Worm (Caenorhabditis elegans): ENCODE results near the gene F45G2.8.

The F45G2.8 gene

ce11 chrIII:13464493-13465362 is 29.3 kb upstream of the F45G2.8 start, which contains the start of gene kel-3 (continued):
- TF ChIP-seq nhr-6 (tag; optimal IDR thresholded peaks at IDR 0.05) (peak; percentile 60), nhr-77 (tag; optimal IDR thresholded peaks at IDR 0.05) (peak; percentile 23), zag-1 (tag; optimal IDR thresholded peaks at IDR 0.05) (peak; percentile 63), R02D3.7 (tag; optimal IDR thresholded peaks at IDR 0.05) (no peak)

DNA sequence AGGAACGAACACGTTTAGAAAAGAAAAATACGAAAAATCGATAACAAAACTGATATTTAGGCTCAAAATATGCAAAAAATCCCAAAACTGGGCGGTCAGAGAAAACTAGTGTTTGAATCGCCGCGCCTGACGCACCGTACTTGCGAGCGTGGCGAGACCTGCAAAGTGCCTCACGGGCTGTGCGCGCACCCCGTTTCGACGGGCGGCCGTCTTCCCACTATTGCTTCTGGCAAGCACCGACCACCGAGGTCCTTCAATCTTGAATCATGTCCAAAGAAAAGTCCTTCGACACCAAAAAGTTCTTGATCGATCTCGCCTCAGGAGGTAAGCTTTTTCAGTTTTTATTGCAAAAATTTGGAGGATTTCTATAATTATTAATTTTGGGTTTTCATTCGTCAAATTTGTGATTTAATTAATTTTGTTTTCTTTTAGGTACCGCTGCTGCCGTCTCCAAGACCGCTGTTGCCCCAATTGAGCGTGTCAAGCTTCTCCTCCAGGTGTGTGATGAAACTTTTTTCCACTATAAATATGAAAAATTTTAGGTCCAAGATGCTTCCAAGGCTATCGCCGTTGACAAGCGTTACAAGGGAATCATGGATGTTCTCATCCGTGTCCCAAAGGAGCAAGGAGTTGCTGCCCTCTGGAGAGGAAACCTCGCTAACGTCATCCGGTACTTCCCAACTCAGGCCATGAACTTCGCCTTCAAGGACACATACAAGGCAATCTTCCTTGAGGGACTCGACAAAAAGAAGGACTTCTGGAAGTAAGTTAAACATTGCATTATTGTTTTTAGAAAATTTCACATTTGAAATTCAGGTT is 27.7 kb upstream of the F45G2.8 start, which contains the start of gene ant-1.1:
Gene ant-1.1 (plus strand): TSS at position 199 of the 819 bp plus-strand sequence.
- TF ChIP-seq blmp-1 (tag; optimal IDR thresholded peaks at IDR 0.05; ENCODE audit: insufficient read depth) (peak; percentile 68), ztf-1 (GFP tag; conservative IDR thresholded peaks at IDR 0.05) (no peak), zag-1 (tag; optimal IDR thresholded peaks at IDR 0.05) (peak; percentile 85), nhr-6 (tag; optimal IDR thresholded peaks at IDR 0.05) (peak; percentile 81), sem-4 (tag; optimal IDR thresholded peaks at IDR 0.05) (peak; percentile 90), lin-11 (tag; optimal IDR thresholded peaks at IDR 0.05) (peak; percentile 97), mbf-1 (tag; optimal IDR thresholded peaks at IDR 0.05) (no peak), snpc-4 (tag; optimal IDR thresholded peaks at IDR 0.05) (peak; percentile 81), sma-9 (GFP tag; optimal IDR thresholded peaks at IDR 0.05) (peak; percentile 91), sma-9 (tag; optimal IDR thresholded peaks at IDR 0.05) (no peak), unc-55 (GFP tag; optimal IDR thresholded peaks at IDR 0.05) (peak; percentile 97), crh-2 (tag; optimal IDR thresholded peaks at IDR 0.05) (peak; percentile 94), peb-1 (tag; optimal IDR thresholded peaks at IDR 0.05) (no peak), nhr-25 (tag; optimal IDR thresholded peaks at IDR 0.05) (peak; percentile 95), ceh-16 (tag; optimal IDR thresholded peaks at IDR 0.05) (peak; percentile 95), C34F6.9 (tag; optimal IDR thresholded peaks at IDR 0.05) (peak; percentile 89), lsy-2 (tag; optimal IDR thresholded peaks at IDR 0.05) (peak; percentile 99), lin-13 (GFP tag; optimal IDR thresholded peaks at IDR 0.05) (peak; percentile 96), ztf-4 (tag; optimal IDR thresholded peaks at IDR 0.05) (peak; percentile 90), Y55F3AM.14 (GFP tag; optimal IDR thresholded peaks at IDR 0.05) (peak; percentile 86), sma-3 (GFP tag; optimal IDR thresholded peaks at IDR 0.05) (peak; percentile 98), ceh-82 (tag; optimal IDR thresholded peaks at IDR 0.05) (peak; percentile 88), R02D3.7 (tag; optimal IDR thresholded peaks at IDR 0.05) (no peak), mdl-1 (tag; optimal IDR thresholded peaks at IDR 0.05) (peak in 1 of 2 experiments; percentile 30), nhr-129 (tag; optimal IDR thresholded peaks at IDR 0.05) (peak; percentile 91), nhr-237 (tag; optimal IDR thresholded peaks at IDR 0.05) (peak; percentile 46), F13H6.1 (tag; optimal IDR thresholded peaks at IDR 0.05) (peak; percentile 92), nhr-21 (tag; optimal IDR thresholded peaks at IDR 0.05) (peak; percentile 93), nhr-77 (tag; optimal IDR thresholded peaks at IDR 0.05) (peak; percentile 36), nhr-23 (tag; optimal IDR thresholded peaks at IDR 0.05) (no peak), mab-5 (tag; optimal IDR thresholded peaks at IDR 0.05) (peak; percentile 93), gmeb-1 (tag; optimal IDR thresholded peaks at IDR 0.05) (peak; percentile 97), unc-39 (tag; optimal IDR thresholded peaks at IDR 0.05) (no peak), ama-1 (optimal IDR thresholded peaks at IDR 0.05) (peak; percentile 92), elt-3 (tag; optimal IDR thresholded peaks at IDR 0.05) (no peak), nhr-10 (tag; optimal IDR thresholded peaks at IDR 0.05) (peak; percentile 44), dmd-4 (tag; optimal IDR thresholded peaks at IDR 0.05) (no peak), ZK546.5 (tag; optimal IDR thresholded peaks at IDR 0.05) (peak; percentile 99), egl-27 (tag; optimal IDR thresholded peaks at IDR 0.05) (peak; percentile 62), unc-62 (GFP tag; optimal IDR thresholded peaks at IDR 0.05) (peak; percentile 66), fos-1 (tag; optimal IDR thresholded peaks at IDR 0.05) (peak; percentile 52)
